Worm (Caenorhabditis elegans) whole organism, L1 larva: Measurements from ENCODE around the gene gld-3.

ENCODE experiments used
- nhr-11 ChIP-seq: fragments of 150-350 bp; optimal IDR thresholded peaks from 2 replicates; lab custom pipeline; 2014; ENCODE audit warnings: missing biosample characterization, missing genetic modification characterization
- nhr-85 ChIP-seq: sonication (generic microtip); peaks from one replicate; lab custom pipeline; 2016; ENCODE audit warnings: missing genetic modification characterization, inconsistent platforms, missing compliant biosample characterization

- TF ChIP-seq nhr-11 (tag; lab: Kevin White, UChicago) (no peak), nhr-85 (tag; lab: Kevin White, UChicago) (no peak)
Measured at ce11 chrII:7103111-7103510, 29.3 kb upstream of the gld-3 start.
